Worm (Caenorhabditis elegans) whole organism, young adult: ENCODE data around the gene F07F6.7.

Experiments used
- K12H6.12 ChIP-seq: fragments of 200-800 bp; sonication (Bioruptor generic); optimal IDR thresholded peaks from 2 replicates; lab custom pipeline; 2018; ENCODE audit warnings: mild to moderate bottlenecking, missing genetic modification characterization, missing compliant biosample characterization
- Y56A3A.18 ChIP-seq: fragments of 200-800 bp; sonication (Bioruptor generic); IDR thresholded peaks from 2 replicates; pipeline ENCODE4 v1.3.6; 2022; ENCODE audit warnings: missing genetic modification reagents, missing genetic modification characterization, missing compliant biosample characterization
- ceh-27 ChIP-seq: fragments of 200-800 bp; sonication (Bioruptor generic); optimal IDR thresholded peaks from 2 replicates; lab custom pipeline; 2018; ENCODE audit warnings: mild to moderate bottlenecking, missing genetic modification characterization, moderate library complexity, missing compliant biosample characterization
- fkh-3 ChIP-seq: sonication (generic microtip); optimal IDR thresholded peaks from 2 replicates; lab custom pipeline; 2016; ENCODE audit warnings: mild to moderate bottlenecking, missing genetic modification characterization, missing compliant biosample characterization
- rpc-1 ChIP-seq, 2 experiments: fragments of 150-350 bp in 1 of 2; sonication (generic microtip) in 1 of 2; optimal IDR thresholded peaks; 2 replicates each; lab custom pipeline; 2014 to 2018; ENCODE audit warnings: missing biosample characterization in 1 of 2, missing genetic modification characterization in 1 of 2, missing genetic modification reagents in 1 of 2, missing genotype in 1 of 2
- snpc-4 ChIP-seq, 5 experiments: fragments of 150-350 bp in 1 of 5; sonication (generic microtip) in 4 of 5; optimal IDR thresholded peaks; 2 replicates each; lab custom pipeline; 2014 to 2018; ENCODE audit warnings: missing genetic modification characterization in 5 of 5, missing biosample characterization in 3 of 5, antibody characterized with exemption in 2 of 5, mild to moderate bottlenecking in 2 of 5, missing compliant biosample characterization in 2 of 5, missing genotype in 2 of 5, moderate library complexity in 2 of 5, missing genetic modification reagents in 1 of 5
- zim-3 ChIP-seq: sonication (generic microtip); optimal IDR thresholded peaks from 2 replicates; lab custom pipeline; 2017; ENCODE audit warnings: mild to moderate bottlenecking, missing genetic modification characterization, moderate library complexity, missing compliant biosample characterization
- ztf-25 ChIP-seq: fragments of 200-800 bp; sonication (Bioruptor generic); IDR thresholded peaks from 2 replicates; pipeline ENCODE4 v1.3.6; 2022; ENCODE audit warnings: missing genetic modification reagents, missing genetic modification characterization, missing compliant biosample characterization

DNA sequence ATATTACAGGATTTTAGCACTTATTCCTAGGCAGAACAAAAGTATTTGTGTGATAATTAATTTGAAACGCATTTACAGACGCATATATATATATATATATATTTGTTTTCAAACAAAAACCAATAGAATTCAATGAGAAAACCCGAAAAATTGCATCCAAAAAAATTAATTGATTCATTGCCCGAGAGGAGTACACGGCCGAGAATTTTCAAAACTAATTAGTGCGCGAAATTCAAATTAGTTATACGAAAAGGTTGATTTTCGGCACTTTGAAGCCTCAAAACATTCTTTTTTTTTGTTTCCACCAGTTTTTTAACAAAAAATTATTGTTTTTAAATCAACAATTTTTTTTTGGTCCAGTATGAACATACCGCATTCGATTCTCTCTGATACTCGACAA is 32.2 kb downstream of the F07F6.7 start:
- TF ChIP-seq zim-3 (tag; lab: Kevin White, UChicago), result no peak
- no peak for TF ChIP-seq rpc-1 (optimal IDR thresholded peaks at IDR 0.05; lab: Kevin White, UChicago)
- no peak for TF ChIP-seq rpc-1 (tag; optimal IDR thresholded peaks at IDR 0.05; lab: Kevin White, UChicago)
- TF ChIP-seq ceh-27, result no peak
- TF ChIP-seq K12H6.12 (tag; lab: Kevin White, UChicago), result no peak
- no peak for TF ChIP-seq snpc-4 (GFP tag; optimal IDR thresholded peaks at IDR 0.05; lab: Kevin White, UChicago)
- no peak for TF ChIP-seq snpc-4 (tag; optimal IDR thresholded peaks at IDR 0.05; lab: Kevin White, UChicago)
- no peak for TF ChIP-seq ztf-25 (GFP tag; lab: Robert Waterston, UW)
- TF ChIP-seq fkh-3 (tag; lab: Kevin White, UChicago), result no peak
- no peak for TF ChIP-seq Y56A3A.18 (GFP tag; lab: Robert Waterston, UW)
